Worm (Caenorhabditis elegans) whole organism, early embryonic: ENCODE results near the gene cutl-15.

Experiments used
- F13C5.2 ChIP-seq: sonication (generic microtip); optimal IDR thresholded peaks from 2 replicates; lab custom pipeline; 2017; ENCODE audit warnings: mild to moderate bottlenecking, missing genetic modification characterization, inconsistent platforms, missing compliant biosample characterization
- ceh-13 ChIP-seq: fragments of 200-800 bp; sonication (Bioruptor generic); optimal IDR thresholded peaks from 2 replicates; lab custom pipeline; 2018; ENCODE audit warnings: mild to moderate bottlenecking, missing genetic modification characterization, missing compliant biosample characterization
- flt-1 ChIP-seq: fragments of 200-800 bp; sonication (Bioruptor generic); IDR thresholded peaks from 2 replicates; pipeline ENCODE4 v1.3.6; 2022; ENCODE audit warnings: missing genetic modification characterization, missing compliant biosample characterization
- hmg-4 ChIP-seq: fragments of 200-800 bp; sonication (Bioruptor generic); optimal IDR thresholded peaks from 2 replicates; lab custom pipeline; 2018; ENCODE audit warnings: mild to moderate bottlenecking, missing genetic modification characterization, missing compliant biosample characterization
- hnd-1 ChIP-seq: sonication (generic microtip); optimal IDR thresholded peaks from 2 replicates; lab custom pipeline; 2016; ENCODE audit warnings: missing genetic modification characterization, missing compliant biosample characterization
- sea-1 ChIP-seq: fragments of 200-800 bp; sonication (Bioruptor generic); conservative IDR thresholded peaks from 2 replicates; pipeline ENCODE4 v1.3.6; 2022; ENCODE audit warnings: missing genetic modification characterization, missing compliant biosample characterization

ce11 chrII:8932392-8932791 is 15.1 kb downstream of the cutl-15 start:
- TF ChIP-seq F13C5.2 (tag; lab: Kevin White, UChicago) (no peak), hmg-4 (GFP tag; lab: Kevin White, UChicago) (no peak), sea-1 (no peak), flt-1 (GFP tag; lab: Robert Waterston, UW) (no peak), ceh-13 (GFP tag; lab: Kevin White, UChicago) (no peak), hnd-1 (tag; lab: Kevin White, UChicago) (no peak)
